Fruit fly (Drosophila melanogaster): Measurements from ENCODE around the gene tth.

DNA sequence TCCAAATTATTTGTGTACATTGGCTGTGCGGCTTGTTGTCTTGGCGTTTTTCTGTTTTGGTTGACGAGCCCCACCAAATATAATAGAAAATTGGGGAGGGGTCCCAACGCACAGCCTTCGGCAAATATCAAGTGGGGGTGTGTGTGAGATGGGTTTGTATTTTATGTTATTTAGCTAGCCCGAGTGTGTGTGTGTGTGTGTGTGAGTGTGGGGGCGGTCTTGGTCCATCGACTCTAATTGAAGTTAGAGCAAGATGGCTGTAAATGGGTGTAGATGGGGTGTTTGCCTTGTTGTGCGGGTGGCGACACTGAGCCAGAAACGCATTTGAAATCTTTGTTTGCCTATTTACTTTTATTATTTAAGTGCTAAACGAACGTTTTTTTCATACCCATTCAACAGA is 16.2 kb upstream of the tth start:
- TF ChIP-seq Hr39 (GFP tag; optimal IDR thresholded peaks at IDR 0.05) (no peak), CG6808 (GFP tag; optimal IDR thresholded peaks at IDR 0.05) (no peak), Sox15 (GFP tag; optimal IDR thresholded peaks at IDR 0.05) (no peak), esn (GFP tag; optimal IDR thresholded peaks at IDR 0.05) (no peak), CG10631 (GFP tag; optimal IDR thresholded peaks at IDR 0.05) (no peak), Smox (GFP tag; optimal IDR thresholded peaks at IDR 0.05) (no peak), Hr38 (GFP tag; optimal IDR thresholded peaks at IDR 0.05) (no peak), CG10669 (GFP tag; optimal IDR thresholded peaks at IDR 0.05) (no peak), Hr4 (GFP tag; optimal IDR thresholded peaks at IDR 0.05) (no peak), lz (GFP tag; optimal IDR thresholded peaks at IDR 0.05) (no peak)

Data from whole organism, prepupa.